Fruit fly (Drosophila melanogaster): Measurements from ENCODE around the gene SA1.

DNA sequence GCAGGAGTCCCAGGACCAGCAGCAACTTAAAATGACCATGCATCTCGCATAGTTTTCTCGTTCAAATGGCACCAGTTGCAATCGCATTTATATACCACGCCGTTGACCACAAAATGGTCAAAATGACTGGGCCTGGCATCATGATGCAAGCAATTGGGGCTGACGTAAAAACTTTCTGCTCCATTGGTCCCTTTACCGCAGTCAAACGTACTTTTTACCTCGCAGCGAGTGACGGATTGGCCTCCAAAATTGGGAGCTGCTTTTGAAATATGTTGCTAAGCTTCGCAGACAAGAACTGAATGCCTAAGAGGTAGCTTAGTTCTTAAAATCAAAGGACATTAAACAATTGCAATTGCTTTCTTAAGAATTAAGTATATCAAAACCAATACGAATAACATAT is 33.9 kb upstream of the SA1 start, which contains the start of gene CG32829:
- TF ChIP-seq CG8478 (optimal IDR thresholded peaks at IDR 0.05) (no peak), CTCF (optimal IDR thresholded peaks at IDR 0.05) (no peak)
